Fruit fly (Drosophila melanogaster) whole organism, embryonic: ENCODE measurements around the gene bor.

Experiments used
- ATbp ChIP-seq: fragments of 200-800 bp; sonication (Bioruptor generic); optimal IDR thresholded peaks from 2 replicates; lab custom pipeline; 2017; ENCODE audit warnings: missing biosample characterization, mild to moderate bottlenecking, missing genetic modification characterization, missing genetic modification reagents
- CG10267 ChIP-seq: fragments of 200-800 bp; sonication (Bioruptor generic); optimal IDR thresholded peaks from 2 replicates; lab custom pipeline; 2018; ENCODE audit warnings: missing biosample characterization, mild to moderate bottlenecking, missing genetic modification characterization, moderate library complexity
- CG11398 ChIP-seq: fragments of 200-800 bp; sonication (Bioruptor generic); optimal IDR thresholded peaks from 2 replicates; lab custom pipeline; 2016; ENCODE audit warnings: missing biosample characterization, missing genetic modification characterization
- CG11723 ChIP-seq: fragments of 200-800 bp; sonication (Bioruptor generic); optimal IDR thresholded peaks from 2 replicates; lab custom pipeline; 2017; ENCODE audit warnings: missing biosample characterization, mild to moderate bottlenecking, missing genetic modification characterization
- CG12104 ChIP-seq: fragments of 200-800 bp; sonication (Bioruptor generic); optimal IDR thresholded peaks from 3 replicates; lab custom pipeline; 2016; ENCODE audit warnings: missing biosample characterization, missing genetic modification characterization
- CG1233 ChIP-seq: fragments of 200-800 bp; sonication (Bioruptor generic); optimal IDR thresholded peaks from 4 replicates; lab custom pipeline; 2018; ENCODE audit warnings: missing biosample characterization, mild to moderate bottlenecking, missing genetic modification characterization
- CG12769 ChIP-seq: fragments of 200-800 bp; sonication (Bioruptor generic); optimal IDR thresholded peaks from 2 replicates; lab custom pipeline; 2019; ENCODE audit warnings: missing biosample characterization, mild to moderate bottlenecking, missing genetic modification characterization, moderate library complexity
- CG14441 ChIP-seq: fragments of 200-800 bp; sonication (Bioruptor generic); IDR thresholded peaks from 2 replicates; pipeline ENCODE4 v1.3.6; 2022; ENCODE audit warnings: missing biosample characterization, missing genetic modification characterization
- CG14965 ChIP-seq: fragments of 200-800 bp; sonication (Bioruptor generic); optimal IDR thresholded peaks from 2 replicates; lab custom pipeline; 2016; ENCODE audit warnings: missing biosample characterization, missing genetic modification characterization, borderline replicate concordance
- CG15479 ChIP-seq: fragments of 200-800 bp; sonication (Bioruptor generic); optimal IDR thresholded peaks from 3 replicates; lab custom pipeline; 2019; ENCODE audit warnings: missing biosample characterization, mild to moderate bottlenecking, missing genetic modification characterization, moderate library complexity
- CG17328 ChIP-seq: fragments of 200-800 bp; sonication (Bioruptor generic); IDR thresholded peaks from 2 replicates; pipeline ENCODE4 v1.3.6; 2022; ENCODE audit warnings: missing biosample characterization, missing genetic modification characterization
- CG2202 ChIP-seq: fragments of 200-800 bp; sonication (Bioruptor generic); optimal IDR thresholded peaks from 2 replicates; lab custom pipeline; 2018; ENCODE audit warnings: missing biosample characterization, mild to moderate bottlenecking, missing genetic modification characterization
- CG30020 ChIP-seq: fragments of 200-800 bp; optimal IDR thresholded peaks from 2 replicates; lab custom pipeline; 2019; ENCODE audit warnings: missing biosample characterization, mild to moderate bottlenecking, missing genetic modification characterization, moderate library complexity
- CG31365 ChIP-seq: fragments of 200-800 bp; sonication (Bioruptor generic); optimal IDR thresholded peaks from 2 replicates; lab custom pipeline; 2018; ENCODE audit warnings: missing biosample characterization, mild to moderate bottlenecking, missing genetic modification characterization
- CG31441 ChIP-seq: fragments of 200-800 bp; sonication (Bioruptor generic); IDR thresholded peaks from 2 replicates; pipeline ENCODE4 v1.3.6; 2022; ENCODE audit warnings: missing biosample characterization, missing genetic modification characterization
- CG33213 ChIP-seq: fragments of 200-800 bp; sonication (Bioruptor generic); optimal IDR thresholded peaks from 3 replicates; lab custom pipeline; 2016; ENCODE audit warnings: missing biosample characterization, missing genetic modification characterization
- CG33557 ChIP-seq: fragments of 200-800 bp; sonication (Bioruptor generic); optimal IDR thresholded peaks from 2 replicates; lab custom pipeline; 2019; ENCODE audit warnings: missing biosample characterization, mild to moderate bottlenecking, missing genetic modification characterization, moderate library complexity
- CG34422 ChIP-seq: fragments of 200-800 bp; sonication (Bioruptor generic); IDR thresholded peaks from 3 replicates; pipeline ENCODE4 v1.3.6; 2022; ENCODE audit warnings: missing biosample characterization, missing genetic modification characterization
- CG43689 ChIP-seq: fragments of 200-800 bp; sonication (Bioruptor generic); IDR thresholded peaks from 2 replicates; pipeline ENCODE4 v1.3.6; 2022; ENCODE audit warnings: missing biosample characterization, missing genetic modification characterization
- CG6765 ChIP-seq: fragments of 200-800 bp; sonication (Bioruptor generic); optimal IDR thresholded peaks from 3 replicates; lab custom pipeline; 2017; ENCODE audit warnings: missing biosample characterization, mild to moderate bottlenecking, missing genetic modification characterization
- CG8478 ChIP-seq: fragments of >200 bp; optimal IDR thresholded peaks from 2 replicates; lab custom pipeline; 2018
- H15 ChIP-seq: fragments of 200-800 bp; sonication (Bioruptor generic); IDR thresholded peaks from 3 replicates; pipeline ENCODE4 v1.3.6; 2022; ENCODE audit warnings: missing biosample characterization, missing genetic modification characterization
- HmgD ChIP-seq: fragments of 200-800 bp; sonication (Bioruptor generic); optimal IDR thresholded peaks from 3 replicates; lab custom pipeline; 2016; ENCODE audit warnings: missing biosample characterization, missing genetic modification characterization
- Lpt ChIP-seq: fragments of >200 bp; optimal IDR thresholded peaks from 2 replicates; lab custom pipeline; 2018; ENCODE audit warnings: missing biosample characterization, missing genetic modification characterization
- Max ChIP-seq: fragments of 200-800 bp; sonication (Bioruptor generic); optimal IDR thresholded peaks from 2 replicates; lab custom pipeline; 2016; ENCODE audit warnings: missing biosample characterization, mild to moderate bottlenecking, missing genetic modification characterization
- Myb ChIP-seq: fragments of 200-800 bp; sonication (Bioruptor generic); optimal IDR thresholded peaks from 2 replicates; lab custom pipeline; 2016; ENCODE audit warnings: missing biosample characterization, missing genetic modification characterization
- NFAT ChIP-seq: fragments of 200-800 bp; sonication (Bioruptor generic); IDR thresholded peaks from 2 replicates; pipeline ENCODE4 v1.3.6; 2022; ENCODE audit warnings: missing biosample characterization, missing genetic modification characterization
- Neu2 ChIP-seq: fragments of 200-800 bp; sonication (Bioruptor generic); optimal IDR thresholded peaks from 3 replicates; lab custom pipeline; 2016; ENCODE audit warnings: missing biosample characterization, missing genetic modification characterization, borderline replicate concordance
- Nf-YA ChIP-seq: fragments of 200-800 bp; sonication (Bioruptor generic); IDR thresholded peaks from 2 replicates; pipeline ENCODE4 v1.3.6; 2022; ENCODE audit warnings: missing biosample characterization, missing genetic modification characterization
- Rx ChIP-seq: fragments of 200-800 bp; sonication (Bioruptor generic); IDR thresholded peaks from 2 replicates; pipeline ENCODE4 v1.3.6; 2022; ENCODE audit warnings: missing biosample characterization, missing genetic modification characterization
- Six4 ChIP-seq: fragments of 200-800 bp; sonication (Bioruptor generic); optimal IDR thresholded peaks from 2 replicates; lab custom pipeline; 2016; ENCODE audit warnings: missing biosample characterization, missing genetic modification characterization
- Sry-β ChIP-seq: fragments of 200-800 bp; sonication (Bioruptor generic); optimal IDR thresholded peaks from 2 replicates; lab custom pipeline; 2018; ENCODE audit warnings: missing biosample characterization, mild to moderate bottlenecking, missing genetic modification characterization, moderate library complexity
- ac ChIP-seq: fragments of 200-800 bp; sonication (Bioruptor generic); optimal IDR thresholded peaks from 3 replicates; lab custom pipeline; 2017; ENCODE audit warnings: missing biosample characterization, mild to moderate bottlenecking, missing genetic modification characterization
- amos ChIP-seq: fragments of 200-800 bp; sonication (Bioruptor generic); IDR thresholded peaks from 2 replicates; pipeline ENCODE4 v1.3.6; 2022; ENCODE audit warnings: missing biosample characterization, missing genetic modification characterization; ENCODE audit not compliant: partially characterized antibody
- ase ChIP-seq: fragments of 200-800 bp; sonication (Bioruptor generic); IDR thresholded peaks from 3 replicates; pipeline ENCODE4 v1.3.6; 2022; ENCODE audit warnings: missing biosample characterization, missing genetic modification characterization
- bowl ChIP-seq: fragments of 200-800 bp; sonication (Bioruptor generic); IDR thresholded peaks from 2 replicates; pipeline ENCODE4 v1.3.6; 2022; ENCODE audit warnings: missing biosample characterization, missing genetic modification characterization
- caup ChIP-seq: fragments of 200-800 bp; sonication (Bioruptor generic); optimal IDR thresholded peaks from 3 replicates; lab custom pipeline; 2017; ENCODE audit warnings: missing biosample characterization, mild to moderate bottlenecking, missing genetic modification characterization, moderate library complexity; ENCODE audit not compliant: severe bottlenecking
- da ChIP-seq: fragments of 200-800 bp; sonication (Bioruptor generic); optimal IDR thresholded peaks from 2 replicates; lab custom pipeline; 2016; ENCODE audit warnings: missing biosample characterization, missing genetic modification characterization
- fd102C ChIP-seq: fragments of 200-800 bp; sonication (Bioruptor generic); optimal IDR thresholded peaks from 2 replicates; lab custom pipeline; 2018; ENCODE audit warnings: missing biosample characterization, mild to moderate bottlenecking, missing genetic modification characterization, moderate library complexity
- gem ChIP-seq: fragments of 200-800 bp; sonication (Bioruptor generic); optimal IDR thresholded peaks from 2 replicates; lab custom pipeline; 2019; ENCODE audit warnings: missing biosample characterization, mild to moderate bottlenecking, missing genetic modification characterization, moderate library complexity
- hb ChIP-seq: fragments of 200-800 bp; sonication (Bioruptor generic); IDR thresholded peaks from 3 replicates; pipeline ENCODE4 v1.3.6; 2022; ENCODE audit warnings: missing biosample characterization, missing genetic modification characterization; ENCODE audit not compliant: partially characterized antibody
- lilli ChIP-seq: fragments of 200-800 bp; sonication (Bioruptor generic); optimal IDR thresholded peaks from 3 replicates; lab custom pipeline; 2016; ENCODE audit warnings: missing biosample characterization, missing genetic modification characterization
- luna ChIP-seq: fragments of 200-800 bp; sonication (Bioruptor generic); optimal IDR thresholded peaks from 2 replicates; lab custom pipeline; 2016; ENCODE audit warnings: missing biosample characterization, missing genetic modification characterization
- mirr ChIP-seq: fragments of 200-800 bp; sonication (Bioruptor generic); optimal IDR thresholded peaks from 3 replicates; lab custom pipeline; 2018; ENCODE audit warnings: missing biosample characterization, mild to moderate bottlenecking, missing genetic modification characterization
- oc ChIP-seq: fragments of 200-800 bp; sonication (Bioruptor generic); optimal IDR thresholded peaks from 2 replicates; lab custom pipeline; 2018; ENCODE audit warnings: missing biosample characterization, mild to moderate bottlenecking, missing genetic modification characterization, moderate library complexity
- sens ChIP-seq: fragments of 200-800 bp; sonication (Bioruptor generic); peaks from one replicate; lab custom pipeline; 2016; ENCODE audit warnings: missing biosample characterization, missing genetic modification characterization
- sqz ChIP-seq: fragments of 200-800 bp; sonication (Bioruptor generic); optimal IDR thresholded peaks from 3 replicates; lab custom pipeline; 2018; ENCODE audit warnings: missing biosample characterization, mild to moderate bottlenecking, missing genetic modification characterization
- stc ChIP-seq: fragments of 200-800 bp; sonication (Bioruptor generic); IDR thresholded peaks from 2 replicates; pipeline ENCODE4 v1.3.6; 2022; ENCODE audit warnings: missing biosample characterization, missing genetic modification characterization
- tx ChIP-seq: fragments of 200-800 bp; sonication (Bioruptor generic); optimal IDR thresholded peaks from 2 replicates; lab custom pipeline; 2016; ENCODE audit warnings: missing biosample characterization, missing genetic modification characterization

The bor gene

dm6 chr3R:16249829-16250814, 13.8 kb downstream of the bor start (continued):
- TF ChIP-seq lilli: peak; percentile 51
- no peak for TF ChIP-seq CG14441
- peak; percentile 50 for TF ChIP-seq Lpt (GFP tag; lab: Kevin White, UChicago)
- peak; percentile 66 for TF ChIP-seq CG6765 (GFP tag; lab: Kevin White, UChicago)
- TF ChIP-seq CG8478: peak; percentile 76
- TF ChIP-seq amos (GFP tag; lab: Robert Waterston, UW): no peak
- TF ChIP-seq CG2202 (tag; lab: Kevin White, UChicago): no peak
- TF ChIP-seq ase: no peak
- TF ChIP-seq CG12769 (tag; lab: Kevin White, UChicago): peak; percentile 87
- no peak for TF ChIP-seq CG30020 (tag; lab: Kevin White, UChicago)
- peak; percentile 23 for TF ChIP-seq gem (tag; lab: Kevin White, UChicago)
- TF ChIP-seq mirr (GFP tag; lab: Kevin White, UChicago): peak; percentile 94
- no peak for TF ChIP-seq NFAT (GFP tag; lab: Robert Waterston, UW)
- no peak for TF ChIP-seq luna (GFP tag; lab: Kevin White, UChicago)
- TF ChIP-seq CG17328: no peak
- no peak for TF ChIP-seq H15 (GFP tag; lab: Robert Waterston, UW)
- TF ChIP-seq Rx (GFP tag; lab: Robert Waterston, UW): no peak
- TF ChIP-seq CG31365: peak; percentile 6
- peak; percentile 7 for TF ChIP-seq CG11398
- peak; percentile 32 for TF ChIP-seq Myb (GFP tag; lab: Kevin White, UChicago)
- no peak for TF ChIP-seq fd102C (GFP tag; lab: Kevin White, UChicago)
- TF ChIP-seq ATbp: peak; percentile 34
- peak; percentile 9 for TF ChIP-seq CG10267
- TF ChIP-seq CG31441 (GFP tag; lab: Robert Waterston, UW): no peak
- TF ChIP-seq CG1233 (GFP tag; lab: Kevin White, UChicago): peak; percentile 28
- peak; percentile 17 for TF ChIP-seq CG33213 (GFP tag; lab: Kevin White, UChicago)
- TF ChIP-seq CG12104 (GFP tag; lab: Kevin White, UChicago): peak; percentile 3
- TF ChIP-seq da (GFP tag; lab: Kevin White, UChicago): no peak
- no peak for TF ChIP-seq CG43689
- TF ChIP-seq Sry-β (GFP tag; lab: Kevin White, UChicago): peak; percentile 63
- TF ChIP-seq caup (GFP tag; lab: Kevin White, UChicago): peak; percentile 50
- no peak for TF ChIP-seq Nf-YA (GFP tag; lab: Robert Waterston, UW)
- TF ChIP-seq CG34422: no peak
- TF ChIP-seq CG11723 (GFP tag; lab: Kevin White, UChicago): peak; percentile 29
- no peak for TF ChIP-seq CG14965 (GFP tag; lab: Kevin White, UChicago)
- TF ChIP-seq bowl (GFP tag; lab: Robert Waterston, UW): no peak
- peak; percentile 96 for TF ChIP-seq sqz
- peak; percentile 92 for TF ChIP-seq sens (GFP tag; lab: Kevin White, UChicago)
- no peak for TF ChIP-seq Max (GFP tag; lab: Kevin White, UChicago)
- peak; percentile 19 for TF ChIP-seq HmgD (GFP tag; lab: Kevin White, UChicago)
- no peak for TF ChIP-seq hb (GFP tag; lab: Robert Waterston, UW)
- TF ChIP-seq Six4 (GFP tag; lab: Kevin White, UChicago): no peak
- TF ChIP-seq CG15479 (GFP tag; lab: Kevin White, UChicago): peak; percentile 100
- TF ChIP-seq ac (GFP tag; lab: Kevin White, UChicago): no peak
- peak; percentile 34 for TF ChIP-seq CG33557 (GFP tag; lab: Kevin White, UChicago)
- no peak for TF ChIP-seq Neu2
- TF ChIP-seq oc (tag; lab: Kevin White, UChicago): peak; percentile 9
- peak; percentile 9 for TF ChIP-seq tx (GFP tag; lab: Kevin White, UChicago)
- no peak for TF ChIP-seq stc (GFP tag; lab: Robert Waterston, UW)
